Worm (Caenorhabditis elegans): Measurements from ENCODE around the gene T08B6.9.

ce11 chrIV:4867610-4868009 is 23.0 kb upstream of the T08B6.9 start, which contains the start of gene str-172:
- TF ChIP-seq sox-4 (tag; optimal IDR thresholded peaks at IDR 0.05) (no peak), hlh-17 (GFP tag; optimal IDR thresholded peaks at IDR 0.05; ENCODE audit: borderline replicate concordance) (no peak), nhr-76 (tag; optimal IDR thresholded peaks at IDR 0.05) (no peak), isw-1 (GFP tag; IDR thresholded peaks at IDR 0.05) (no peak), lin-13 (GFP tag; optimal IDR thresholded peaks at IDR 0.05) (no peak), ama-1 (optimal IDR thresholded peaks at IDR 0.05) (no peak), dpl-1 (GFP tag; optimal IDR thresholded peaks at IDR 0.05) (no peak), snpc-4 (tag; optimal IDR thresholded peaks at IDR 0.05) (no peak), nhr-77 (tag; optimal IDR thresholded peaks at IDR 0.05) (no peak)
